Worm (Caenorhabditis elegans): ENCODE measurements around the gene D1044.4.

- TF ChIP-seq him-1 (tag; optimal IDR thresholded peaks at IDR 0.05) (no peak), W03F9.2 (tag; optimal IDR thresholded peaks at IDR 0.05) (no peak), dao-5 (tag; optimal IDR thresholded peaks at IDR 0.05) (no peak)
These were observed 41.9 kb upstream of the D1044.4 start for ce11 chrIII:5563680-5564079.
